Worm (Caenorhabditis elegans) whole organism, L4 larva: ENCODE data around the gene C45G9.6.

Experiments used
- F49E8.2 ChIP-seq: sonication (generic microtip); optimal IDR thresholded peaks from 2 replicates; lab custom pipeline; 2016; ENCODE audit warnings: missing compliant biosample characterization, mild to moderate bottlenecking, missing genetic modification characterization, borderline replicate concordance
- T26A8.4 ChIP-seq: fragments of 200-800 bp; sonication (Bioruptor generic); IDR thresholded peaks from 2 replicates; pipeline ENCODE4 v1.3.6; 2022; ENCODE audit warnings: missing genetic modification characterization, missing compliant biosample characterization
- ZK546.5 ChIP-seq, 2 experiments: sonication (generic microtip); optimal IDR thresholded peaks; 2 replicates each; lab custom pipeline; 2017; ENCODE audit warnings: missing biosample characterization in 2 of 2, missing genetic modification characterization in 2 of 2
- ceh-82 ChIP-seq: sonication (generic microtip); optimal IDR thresholded peaks from 2 replicates; lab custom pipeline; 2017; ENCODE audit warnings: missing biosample characterization, missing genetic modification characterization
- hlh-30 ChIP-seq: sonication (generic microtip); optimal IDR thresholded peaks from 2 replicates; lab custom pipeline; 2017; ENCODE audit warnings: antibody characterized with exemption, mild to moderate bottlenecking, missing genetic modification characterization, missing compliant biosample characterization; ENCODE audit not compliant: insufficient read depth
- nhr-10 ChIP-seq: fragments of 150-350 bp; optimal IDR thresholded peaks from 2 replicates; lab custom pipeline; 2014; ENCODE audit warnings: missing biosample characterization, missing genetic modification characterization
- sdz-12 ChIP-seq: fragments of 200-800 bp; sonication (Bioruptor generic); optimal IDR thresholded peaks from 2 replicates; lab custom pipeline; 2018; ENCODE audit warnings: mild to moderate bottlenecking, missing genetic modification characterization, missing compliant biosample characterization

ce11 chrIII:4998956-4999425 is 37.3 kb upstream of the C45G9.6 start, which contains the start of gene smcr-8:
- TF ChIP-seq F49E8.2 (tag; lab: Kevin White, UChicago) (no peak), sdz-12 (no peak), hlh-30 (tag; lab: Kevin White, UChicago) (no peak), T26A8.4 (no peak), ceh-82 (tag; lab: Kevin White, UChicago) (no peak), ZK546.5 (tag; optimal IDR thresholded peaks at IDR 0.05; lab: Kevin White, UChicago) (no peak), nhr-10 (tag; lab: Kevin White, UChicago) (no peak)
